Worm (Caenorhabditis elegans) whole organism, L3 larva: ENCODE data around the gene clec-55.

Experiments
- elt-3 ChIP-seq, 3 experiments: fragments of 150-350 bp in 1 of 3; sonication (generic microtip) in 2 of 3; optimal IDR thresholded peaks; 2 replicates in 2 of 3; 4 replicates in 1 of 3; lab custom pipeline; 2014 to 2017; ENCODE audit warnings: missing biosample characterization in 3 of 3, missing genetic modification characterization in 3 of 3
- mdl-1 ChIP-seq: fragments of 150-350 bp; optimal IDR thresholded peaks from 2 replicates; lab custom pipeline; 2014; ENCODE audit warnings: missing biosample characterization, missing genetic modification characterization
- nhr-28 ChIP-seq: fragments of 150-350 bp; optimal IDR thresholded peaks from 2 replicates; lab custom pipeline; 2014; ENCODE audit warnings: missing biosample characterization, missing genetic modification characterization
- unc-62 ChIP-seq: fragments of 150-350 bp; sonication (generic microtip); optimal IDR thresholded peaks from 4 replicates; lab custom pipeline; 2014; ENCODE audit warnings: missing biosample characterization, missing genetic modification reagents, missing genetic modification characterization

DNA sequence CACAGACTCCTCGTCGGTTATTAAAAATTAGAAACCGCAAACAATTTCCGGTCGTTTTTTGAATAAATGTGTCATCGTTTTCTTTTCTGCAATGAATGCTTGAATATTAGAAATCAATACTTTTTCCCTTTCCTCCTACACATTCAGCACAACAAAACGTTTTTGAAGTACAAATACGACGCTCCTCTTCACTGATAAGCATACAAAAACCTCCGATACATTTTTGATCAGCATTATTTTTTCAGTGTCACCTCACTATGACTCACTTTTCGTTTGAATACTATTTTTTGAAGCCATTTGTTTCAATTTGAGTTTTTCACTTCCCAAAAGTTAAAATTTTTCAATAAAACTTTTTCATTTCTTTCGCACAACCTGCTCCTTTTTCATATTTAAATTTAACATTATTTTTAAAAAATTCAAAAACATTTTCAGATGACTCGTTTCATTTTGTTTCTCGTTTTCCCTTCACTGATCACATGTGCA is 3.7 kb downstream of the clec-55 start, which contains the start of gene R02D5.3:
- TF ChIP-seq mdl-1 (no peak), nhr-28 (tag; lab: Kevin White, UChicago) (no peak), elt-3 (tag; optimal IDR thresholded peaks at IDR 0.05; lab: Kevin White, UChicago) (no peak), unc-62 (no peak)
